Worm (Caenorhabditis elegans) whole organism, young adult: Measurements from ENCODE around the gene vars-1.

ENCODE experiments used
- F37B4.10 ChIP-seq: fragments of 200-800 bp; sonication (Bioruptor generic); IDR thresholded peaks from 2 replicates; pipeline ENCODE4 v1.3.6; 2022; ENCODE audit warnings: missing genetic modification characterization, missing compliant biosample characterization
- F57A8.1 ChIP-seq: fragments of 200-800 bp; sonication (Bioruptor generic); optimal IDR thresholded peaks from 2 replicates; lab custom pipeline; 2018; ENCODE audit warnings: mild to moderate bottlenecking, missing genetic modification characterization, moderate library complexity, missing compliant biosample characterization
- K11D2.4 ChIP-seq: fragments of 200-800 bp; sonication (Bioruptor generic); IDR thresholded peaks from 2 replicates; pipeline ENCODE4 v1.3.6; 2022; ENCODE audit warnings: missing genetic modification reagents, missing genetic modification characterization, missing compliant biosample characterization
- T07F8.4 ChIP-seq: sonication (generic microtip); optimal IDR thresholded peaks from 2 replicates; lab custom pipeline; 2016; ENCODE audit warnings: mild to moderate bottlenecking, missing genetic modification characterization, moderate library complexity, missing compliant biosample characterization
- ama-1 ChIP-seq, 3 experiments: fragments of 150-350 bp in 1 of 3; sonication (generic microtip) in 2 of 3; optimal IDR thresholded peaks; 2 replicates each; lab custom pipeline; 2014 to 2018; ENCODE audit warnings: missing biosample characterization in 2 of 3, missing genetic modification characterization in 2 of 3, missing genetic modification reagents in 2 of 3
- athp-1 ChIP-seq: sonication (generic microtip); optimal IDR thresholded peaks from 2 replicates; lab custom pipeline; 2017; ENCODE audit warnings: mild to moderate bottlenecking, missing genetic modification characterization, missing compliant biosample characterization
- attf-3 ChIP-seq: fragments of 200-800 bp; sonication (Bioruptor generic); conservative IDR thresholded peaks from 2 replicates; pipeline ENCODE4 v1.3.6; 2022; ENCODE audit warnings: missing genetic modification reagents, missing genetic modification characterization, missing compliant biosample characterization
- bed-2 ChIP-seq: fragments of 200-800 bp; sonication (Bioruptor generic); IDR thresholded peaks from 2 replicates; pipeline ENCODE4 v1.3.6; 2022; ENCODE audit warnings: missing genetic modification reagents, missing genetic modification characterization, missing compliant biosample characterization
- cebp-1 ChIP-seq, 2 experiments: fragments of 200-800 bp in 1 of 2; sonication (Bioruptor generic) in 1 of 2; sonication (generic microtip) in 1 of 2; IDR thresholded peaks in 1 of 2; optimal IDR thresholded peaks in 1 of 2; 2 replicates each; pipeline versions ENCODE4 v1.3.6 to Lab custom; 2017 to 2022; ENCODE audit warnings: missing compliant biosample characterization in 2 of 2, missing genetic modification characterization in 2 of 2, mild to moderate bottlenecking in 1 of 2, missing genetic modification reagents in 1 of 2, moderate library complexity in 1 of 2
- cebp-2 ChIP-seq: fragments of 200-800 bp; sonication (Bioruptor generic); IDR thresholded peaks from 2 replicates; pipeline ENCODE4 v1.3.6; 2022; ENCODE audit warnings: missing genetic modification characterization, missing compliant biosample characterization
- ceh-58 ChIP-seq: fragments of 200-800 bp; sonication (Bioruptor generic); IDR thresholded peaks from 2 replicates; pipeline ENCODE4 v1.3.6; 2022; ENCODE audit warnings: missing genetic modification characterization, missing compliant biosample characterization
- dpff-1 ChIP-seq: sonication (generic microtip); optimal IDR thresholded peaks from 2 replicates; lab custom pipeline; 2017; ENCODE audit warnings: mild to moderate bottlenecking, missing genetic modification characterization, missing compliant biosample characterization
- egrh-3 ChIP-seq: fragments of 200-800 bp; sonication (Bioruptor generic); IDR thresholded peaks from 2 replicates; pipeline ENCODE4 v1.3.6; 2022; ENCODE audit warnings: missing genetic modification reagents, missing genetic modification characterization, missing compliant biosample characterization
- ets-4 ChIP-seq: fragments of 200-800 bp; sonication (Bioruptor generic); optimal IDR thresholded peaks from 2 replicates; lab custom pipeline; 2018; ENCODE audit warnings: mild to moderate bottlenecking, missing genetic modification characterization, missing compliant biosample characterization
- fkh-3 ChIP-seq: sonication (generic microtip); optimal IDR thresholded peaks from 2 replicates; lab custom pipeline; 2016; ENCODE audit warnings: mild to moderate bottlenecking, missing genetic modification characterization, missing compliant biosample characterization
- gei-17 ChIP-seq: fragments of 200-800 bp; sonication (Bioruptor generic); optimal IDR thresholded peaks from 2 replicates; lab custom pipeline; 2018; ENCODE audit warnings: mild to moderate bottlenecking, missing genetic modification characterization, missing compliant biosample characterization
- him-1 ChIP-seq: sonication (generic microtip); optimal IDR thresholded peaks from 2 replicates; lab custom pipeline; 2016; ENCODE audit warnings: missing genotype, missing genetic modification reagents, missing genetic modification characterization, missing compliant biosample characterization
- hlh-26 ChIP-seq: fragments of 200-800 bp; sonication (Bioruptor generic); conservative IDR thresholded peaks from 2 replicates; pipeline ENCODE4 v1.3.6; 2022; ENCODE audit warnings: missing genetic modification reagents, missing genetic modification characterization, missing compliant biosample characterization
- hmg-1.2 ChIP-seq: fragments of 200-800 bp; sonication (Bioruptor generic); IDR thresholded peaks from 2 replicates; pipeline ENCODE4 v1.3.6; 2022; ENCODE audit warnings: missing genetic modification reagents, missing genetic modification characterization, missing compliant biosample characterization
- hmg-20 ChIP-seq: fragments of 200-800 bp; sonication (Bioruptor generic); IDR thresholded peaks from 2 replicates; pipeline ENCODE4 v1.3.6; 2022; ENCODE audit warnings: missing genetic modification reagents, missing genetic modification characterization, missing compliant biosample characterization
- hsf-1 ChIP-seq: fragments of 200-800 bp; sonication (Bioruptor generic); IDR thresholded peaks from 2 replicates; pipeline ENCODE4 v1.3.6; 2022; ENCODE audit warnings: missing genetic modification reagents, missing genetic modification characterization, missing compliant biosample characterization
- let-607 ChIP-seq, 2 experiments: fragments of 200-800 bp in 1 of 2; sonication (Bioruptor generic) in 1 of 2; sonication (generic microtip) in 1 of 2; optimal IDR thresholded peaks; 2 replicates each; lab custom pipeline; 2016 to 2018; ENCODE audit warnings: mild to moderate bottlenecking in 2 of 2, missing compliant biosample characterization in 2 of 2, missing genetic modification characterization in 2 of 2, moderate library complexity in 2 of 2, missing genotype in 1 of 2
- lin-40 ChIP-seq: sonication (generic microtip); optimal IDR thresholded peaks from 2 replicates; lab custom pipeline; 2016; ENCODE audit warnings: missing genetic modification characterization, mild to moderate bottlenecking, missing compliant biosample characterization, missing genotype, missing genetic modification reagents
- madf-10 ChIP-seq: sonication (generic microtip); optimal IDR thresholded peaks from 2 replicates; lab custom pipeline; 2016; ENCODE audit warnings: mild to moderate bottlenecking, missing genetic modification characterization, missing compliant biosample characterization
- nfya-1 ChIP-seq: sonication (generic microtip); optimal IDR thresholded peaks from 2 replicates; lab custom pipeline; 2017; ENCODE audit warnings: antibody characterized with exemption, missing compliant biosample characterization, missing genetic modification characterization, borderline replicate concordance; ENCODE audit not compliant: insufficient read depth
- tbp1 ChIP-seq: fragments of 200-800 bp; sonication (Bioruptor generic); optimal IDR thresholded peaks from 2 replicates; lab custom pipeline; 2018; ENCODE audit warnings: mild to moderate bottlenecking, missing genetic modification characterization, missing compliant biosample characterization
- tbx-9 ChIP-seq: sonication (generic microtip); optimal IDR thresholded peaks from 2 replicates; lab custom pipeline; 2016; ENCODE audit warnings: borderline replicate concordance, missing genetic modification characterization, inconsistent platforms, missing compliant biosample characterization
- zfh-2 ChIP-seq: fragments of 200-800 bp; sonication (Bioruptor generic); conservative IDR thresholded peaks from 2 replicates; pipeline ENCODE4 v1.3.6; 2022; ENCODE audit warnings: missing genetic modification reagents, missing genetic modification characterization, missing compliant biosample characterization
- ztf-22 ChIP-seq: fragments of 200-800 bp; sonication (Bioruptor generic); optimal IDR thresholded peaks from 2 replicates; lab custom pipeline; 2018; ENCODE audit warnings: mild to moderate bottlenecking, missing genetic modification characterization, moderate library complexity, missing compliant biosample characterization
- ztf-25 ChIP-seq: fragments of 200-800 bp; sonication (Bioruptor generic); IDR thresholded peaks from 2 replicates; pipeline ENCODE4 v1.3.6; 2022; ENCODE audit warnings: missing genetic modification reagents, missing genetic modification characterization, missing compliant biosample characterization
- ztf-26 ChIP-seq: sonication (generic microtip); optimal IDR thresholded peaks from 2 replicates; lab custom pipeline; 2017; ENCODE audit warnings: missing genetic modification characterization, missing compliant biosample characterization
- ztf-3 ChIP-seq: fragments of 200-800 bp; sonication (Bioruptor generic); optimal IDR thresholded peaks from 2 replicates; lab custom pipeline; 2018; ENCODE audit warnings: mild to moderate bottlenecking, missing genetic modification characterization, missing compliant biosample characterization

vars-1 gene

DNA sequence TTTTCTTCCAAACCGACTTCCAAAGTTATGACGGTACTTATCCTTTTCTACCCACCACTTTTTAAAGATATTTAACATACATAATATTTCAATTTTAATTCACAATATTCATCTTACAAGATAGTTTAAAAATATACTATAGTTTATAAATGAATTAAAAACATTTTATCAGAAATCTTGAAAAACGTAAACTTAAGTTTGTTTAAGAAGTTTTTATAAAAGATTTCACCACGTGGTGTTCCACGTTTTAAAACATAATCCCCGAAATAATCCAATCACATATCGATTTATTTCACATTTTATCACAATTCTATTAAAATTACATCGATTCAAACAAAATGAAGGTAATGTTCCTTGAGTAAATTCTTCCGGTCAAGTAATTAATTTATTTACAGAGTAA is 15.5 kb downstream of the vars-1 start, which contains the start of gene ZC513.3:
TSS of gene ZC513.3 (plus strand) at position 301 of the 400 bp plus-strand sequence.
- TF ChIP-seq athp-1, result no peak
- no peak for TF ChIP-seq ztf-3
- TF ChIP-seq bed-2 (GFP tag; lab: Robert Waterston, UW), result no peak
- TF ChIP-seq ceh-58 (GFP tag; lab: Robert Waterston, UW), result no peak
- no peak for TF ChIP-seq T07F8.4 (tag; lab: Kevin White, UChicago)
- no peak for TF ChIP-seq hmg-20 (GFP tag; lab: Robert Waterston, UW)
- no peak for TF ChIP-seq tbp1 (GFP tag; lab: Kevin White, UChicago)
- no peak for TF ChIP-seq F37B4.10 (GFP tag; lab: Robert Waterston, UW)
- no peak for TF ChIP-seq gei-17
- no peak for TF ChIP-seq madf-10 (tag; lab: Kevin White, UChicago)
- TF ChIP-seq cebp-1 (GFP tag; IDR thresholded peaks at IDR 0.05; lab: Robert Waterston, UW), result no peak
- no peak for TF ChIP-seq cebp-1 (tag; optimal IDR thresholded peaks at IDR 0.05; lab: Kevin White, UChicago)
- TF ChIP-seq hsf-1 (GFP tag; lab: Robert Waterston, UW), result no peak
- TF ChIP-seq nfya-1 (tag; lab: Kevin White, UChicago), result no peak
- TF ChIP-seq fkh-3 (tag; lab: Kevin White, UChicago), result no peak
- TF ChIP-seq him-1 (tag; lab: Kevin White, UChicago), result no peak
- TF ChIP-seq ets-4 (GFP tag; lab: Kevin White, UChicago), result no peak
- TF ChIP-seq let-607 (tag; optimal IDR thresholded peaks at IDR 0.05; lab: Kevin White, UChicago), result no peak
- no peak for TF ChIP-seq lin-40 (tag; lab: Kevin White, UChicago)
- TF ChIP-seq hlh-26 (GFP tag; lab: Robert Waterston, UW), result no peak
- TF ChIP-seq ama-1 (optimal IDR thresholded peaks at IDR 0.05; lab: Kevin White, UChicago), result no peak
- no peak for TF ChIP-seq ama-1 (GFP tag; optimal IDR thresholded peaks at IDR 0.05; lab: Kevin White, UChicago)

DNA sequence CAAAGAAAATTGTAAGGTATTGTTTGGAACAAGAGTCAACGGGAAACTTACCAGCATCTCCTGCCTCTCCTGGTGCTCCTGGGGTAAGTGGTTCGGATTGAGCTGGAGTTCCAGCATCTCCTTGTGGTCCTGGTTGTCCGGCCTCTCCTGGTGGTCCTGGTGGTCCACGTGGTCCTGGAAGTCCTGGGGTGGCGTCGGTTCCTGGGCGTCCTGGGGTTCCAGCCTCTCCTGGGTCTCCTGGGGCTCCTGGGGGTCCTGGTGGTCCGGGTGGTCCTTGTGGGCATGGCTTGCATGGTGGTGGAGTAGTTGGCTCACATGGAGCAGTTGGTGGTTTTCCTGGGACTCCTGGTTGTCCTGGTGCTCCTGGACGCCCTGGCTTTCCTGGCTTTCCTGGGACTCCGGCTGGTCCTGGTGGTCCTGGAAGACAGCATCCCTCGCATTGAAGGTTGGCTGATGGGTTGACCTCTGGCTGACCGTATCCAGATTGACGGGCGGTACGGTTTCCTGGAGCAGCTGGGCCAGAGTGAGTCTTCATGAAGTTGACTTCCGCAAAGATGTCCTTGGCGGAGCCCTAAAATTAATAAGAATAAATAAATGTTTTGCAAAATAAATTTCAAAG is 19.0 kb downstream of the vars-1 start:
- TF ChIP-seq zfh-2 (GFP tag; lab: Robert Waterston, UW) (peak; percentile 83), ceh-58 (GFP tag; lab: Robert Waterston, UW) (no peak), cebp-2 (GFP tag; lab: Robert Waterston, UW) (0 out of 2 replicates have a peak, but pooled peaks have one; percentile 12), egrh-3 (GFP tag; lab: Robert Waterston, UW) (peak; percentile 90; the same call in 1 of the 2 replicates)

ce11 chrV:8050811-8051210 is 19.6 kb downstream of the vars-1 start, which contains the start of gene col-43:
col-43 (minus strand) TSS chrV:8050911.
- no peak for TF ChIP-seq ztf-26 (tag; lab: Kevin White, UChicago)
- TF ChIP-seq ztf-22, result no peak
- no peak for TF ChIP-seq F57A8.1 (GFP tag; lab: Kevin White, UChicago)
- no peak for TF ChIP-seq dpff-1 (tag; lab: Kevin White, UChicago)
- no peak for TF ChIP-seq ztf-25 (GFP tag; lab: Robert Waterston, UW)
- TF ChIP-seq tbx-9 (tag; lab: Kevin White, UChicago), result no peak
- TF ChIP-seq K11D2.4 (GFP tag; lab: Robert Waterston, UW), result no peak
- TF ChIP-seq attf-3, result no peak

ce11 chrV:8051851-8052250 is 20.6 kb downstream of the vars-1 start, which contains the start of gene sth-1:
sth-1 (plus strand) TSS chrV:8052151.
- no peak for TF ChIP-seq hmg-1.2 (GFP tag; lab: Robert Waterston, UW)
